Fruit fly (Drosophila melanogaster) S2 (cell line): ENCODE measurements around the gene TwdlN.

ENCODE experiments used
- CG8478 ChIP-seq: fragments of >200 bp; optimal IDR thresholded peaks from 2 replicates; lab custom pipeline; 2018
- CTCF ChIP-seq, 2 experiments: fragments of >200 bp; optimal IDR thresholded peaks; 2 replicates each; lab custom pipeline; 2018

- TF ChIP-seq CTCF (optimal IDR thresholded peaks at IDR 0.05; lab: Kevin White, UChicago) (no peak), CG8478 (lab: Kevin White, UChicago) (no peak)
These were observed 2.1 kb upstream of the TwdlN start, which contains the start of gene TwdlJ for dm6 chr3R:26629618-26630017.
